Fruit fly (Drosophila melanogaster): ENCODE results near the gene CG42586.

CG42586 gene

dm6 chr2L:14701495-14701894 is 40.1 kb downstream of the CG42586 start (continued):
- TF ChIP-seq CG17359 (tag; optimal IDR thresholded peaks at IDR 0.05) (no peak), seq (GFP tag; IDR thresholded peaks at IDR 0.05) (no peak), Nf-YC (tag; optimal IDR thresholded peaks at IDR 0.05) (no peak), CG9817 (tag; optimal IDR thresholded peaks at IDR 0.05) (peak; percentile 8), CG1832 (GFP tag; optimal IDR thresholded peaks at IDR 0.05) (no peak), nmo (GFP tag; optimal IDR thresholded peaks at IDR 0.05) (peak; percentile 79), so (GFP tag; IDR thresholded peaks at IDR 0.05) (no peak), CG32772 (GFP tag; IDR thresholded peaks at IDR 0.05) (no peak), CG11456 (GFP tag; IDR thresholded peaks at IDR 0.05) (peak; percentile 56; the same call in 1 of the 3 replicates), BtbVII (GFP tag; optimal IDR thresholded peaks at IDR 0.05) (no peak), CG15269 (tag; optimal IDR thresholded peaks at IDR 0.05) (peak; percentile 42), cato (GFP tag; optimal IDR thresholded peaks at IDR 0.05; ENCODE audit: borderline replicate concordance) (no peak), sens (GFP tag) (peak; percentile 90), CG12391 (tag; optimal IDR thresholded peaks at IDR 0.05) (peak; percentile 73), NFAT (GFP tag; IDR thresholded peaks at IDR 0.05) (no peak), CG6654 (GFP tag; optimal IDR thresholded peaks at IDR 0.05) (no peak), CG9876 (GFP tag; optimal IDR thresholded peaks at IDR 0.05) (no peak), Doc3 (GFP tag; IDR thresholded peaks at IDR 0.05; ENCODE audit: partially characterized antibody) (no peak), CG33213 (GFP tag; optimal IDR thresholded peaks at IDR 0.05) (no peak), exex (tag; optimal IDR thresholded peaks at IDR 0.05) (no peak), Vsx1 (GFP tag; optimal IDR thresholded peaks at IDR 0.05) (peak; percentile 44), sisA (GFP tag; IDR thresholded peaks at IDR 0.05) (peak; percentile 85), CG15601 (tag; optimal IDR thresholded peaks at IDR 0.05) (peak; percentile 55), chinmo (GFP tag; IDR thresholded peaks at IDR 0.05; ENCODE audit: partially characterized antibody) (no peak), CG7556 (GFP tag; optimal IDR thresholded peaks at IDR 0.05) (peak; percentile 44), Doc2 (GFP tag; IDR thresholded peaks at IDR 0.05) (no peak), CTCF (GFP tag; optimal IDR thresholded peaks at IDR 0.05) (no peak), gsb-n (tag; optimal IDR thresholded peaks at IDR 0.05) (peak; percentile 69), Ets65A (GFP tag) (no peak), C15 (GFP tag; IDR thresholded peaks at IDR 0.05) (no peak), CG13287 (GFP tag; IDR thresholded peaks at IDR 0.05; ENCODE audit: partially characterized antibody) (no peak), salm (tag; optimal IDR thresholded peaks at IDR 0.05) (peak; percentile 52), Fer2 (tag; optimal IDR thresholded peaks at IDR 0.05) (no peak), tio (GFP tag; optimal IDR thresholded peaks at IDR 0.05) (peak; percentile 38), Gug (GFP tag; IDR thresholded peaks at IDR 0.05) (no peak), Hey (tag; optimal IDR thresholded peaks at IDR 0.05) (no peak), nau (GFP tag; optimal IDR thresholded peaks at IDR 0.05) (no peak), gce (GFP tag; IDR thresholded peaks at IDR 0.05) (no peak), emc (GFP tag; optimal IDR thresholded peaks at IDR 0.05) (no peak), sug (tag; optimal IDR thresholded peaks at IDR 0.05) (no peak), pzg (GFP tag; optimal IDR thresholded peaks at IDR 0.05) (no peak), fd64A (GFP tag; optimal IDR thresholded peaks at IDR 0.05) (no peak), bsh (GFP tag; optimal IDR thresholded peaks at IDR 0.05) (peak in 1 of 2 experiments; percentile 85), row (GFP tag; IDR thresholded peaks at IDR 0.05) (peak; percentile 63), Spps (tag; optimal IDR thresholded peaks at IDR 0.05) (no peak), CG6175 (GFP tag; IDR thresholded peaks at IDR 0.05) (no peak)

Measured in whole organism, embryonic.